Fruit fly (Drosophila melanogaster): Measurements from ENCODE around the gene Ras64B.

Ras64B gene

DNA sequence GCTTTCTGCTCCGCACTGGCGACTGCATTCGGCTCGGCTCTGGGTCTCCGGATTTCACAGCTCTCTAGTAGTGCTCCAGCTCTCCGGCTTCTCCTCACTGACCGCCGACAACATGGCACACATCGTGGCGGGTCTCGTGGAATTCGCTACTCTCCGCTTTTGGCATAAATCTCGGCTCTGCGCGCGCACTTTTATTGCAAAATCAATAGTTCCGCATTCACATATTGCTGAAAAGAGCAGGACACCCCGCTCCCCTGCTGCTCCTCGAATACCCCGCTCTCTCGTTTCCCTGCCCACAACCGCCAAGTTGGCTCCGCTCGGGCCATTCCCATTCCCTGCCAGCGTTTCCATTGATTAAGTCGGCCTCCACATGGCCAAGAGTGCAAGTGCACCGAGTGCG lies 46.4 kb downstream of the Ras64B start:
- TF ChIP-seq Mad (GFP tag; optimal IDR thresholded peaks at IDR 0.05) (peak; percentile 30), Doc2 (GFP tag; IDR thresholded peaks at IDR 0.05) (no peak), Rx (GFP tag; IDR thresholded peaks at IDR 0.05) (no peak), Aef1 (GFP tag; IDR thresholded peaks at IDR 0.05) (no peak), CG14014 (GFP tag; IDR thresholded peaks at IDR 0.05) (no peak), sd (tag; optimal IDR thresholded peaks at IDR 0.05) (peak; percentile 69), CG15514 (GFP tag; optimal IDR thresholded peaks at IDR 0.05) (peak; percentile 39), Drgx (GFP tag; IDR thresholded peaks at IDR 0.05) (no peak), Med (GFP tag) (peak; percentile 49), ewg (GFP tag; optimal IDR thresholded peaks at IDR 0.05) (peak; percentile 94), chinmo (GFP tag; IDR thresholded peaks at IDR 0.05; ENCODE audit: partially characterized antibody) (0 out of 4 replicates have a peak, but pooled peaks have one; percentile 25), crol (GFP tag; IDR thresholded peaks at IDR 0.05) (peak; percentile 86), onecut (GFP tag; IDR thresholded peaks at IDR 0.05) (peak; percentile 98), Nf-YC (tag; optimal IDR thresholded peaks at IDR 0.05) (no peak), abd-A (tag; optimal IDR thresholded peaks at IDR 0.05) (peak; percentile 77), Deaf1 (tag; optimal IDR thresholded peaks at IDR 0.05) (peak; percentile 80), wor (GFP tag; IDR thresholded peaks at IDR 0.05) (no peak), CG4328 (GFP tag; optimal IDR thresholded peaks at IDR 0.05) (no peak), nerfin-1 (tag; optimal IDR thresholded peaks at IDR 0.05) (peak; percentile 78), Scr (GFP tag; IDR thresholded peaks at IDR 0.05; ENCODE audit: partially characterized antibody) (0 out of 2 replicates have a peak, but pooled peaks have one; percentile 14), CG7928 (GFP tag; optimal IDR thresholded peaks at IDR 0.05) (no peak), oc (tag; optimal IDR thresholded peaks at IDR 0.05) (no peak), org-1 (GFP tag; optimal IDR thresholded peaks at IDR 0.05) (no peak), Bgb (GFP tag; IDR thresholded peaks at IDR 0.05; ENCODE audit: partially characterized antibody) (peak; percentile 19; the same call in 1 of the 2 replicates), tx (GFP tag; optimal IDR thresholded peaks at IDR 0.05) (no peak), CG11093 (GFP tag; IDR thresholded peaks at IDR 0.05) (no peak), fu2 (GFP tag; optimal IDR thresholded peaks at IDR 0.05) (no peak), CG17829 (tag; optimal IDR thresholded peaks at IDR 0.05) (no peak), so (GFP tag; IDR thresholded peaks at IDR 0.05) (no peak), scrt (GFP tag; optimal IDR thresholded peaks at IDR 0.05) (peak; percentile 0), luna (GFP tag; optimal IDR thresholded peaks at IDR 0.05) (no peak), CG3995 (GFP tag; optimal IDR thresholded peaks at IDR 0.05) (no peak), seq (GFP tag; IDR thresholded peaks at IDR 0.05) (0 out of 2 replicates have a peak, but pooled peaks have one; percentile 29), rib (GFP tag; IDR thresholded peaks at IDR 0.05) (0 out of 2 replicates have a peak, but pooled peaks have one; percentile 30), ap (GFP tag; IDR thresholded peaks at IDR 0.05) (no peak), CG15269 (tag; optimal IDR thresholded peaks at IDR 0.05) (no peak), mld (GFP tag; IDR thresholded peaks at IDR 0.05; ENCODE audit: partially characterized antibody) (0 out of 3 replicates have a peak, but pooled peaks have one; percentile 44), CG3281 (GFP tag; optimal IDR thresholded peaks at IDR 0.05) (no peak), HLH4C (GFP tag; IDR thresholded peaks at IDR 0.05; ENCODE audit: partially characterized antibody) (no peak), Sry-δ (GFP tag; optimal IDR thresholded peaks at IDR 0.05) (no peak), grn (GFP tag; optimal IDR thresholded peaks at IDR 0.05) (no peak), Pdp1 (GFP tag; optimal IDR thresholded peaks at IDR 0.05) (no peak), MBD-R2 (GFP tag; IDR thresholded peaks at IDR 0.05) (0 out of 2 replicates have a peak, but pooled peaks have one; percentile 13), Spps (tag; optimal IDR thresholded peaks at IDR 0.05) (no peak)

Data from whole organism, embryonic.